Fruit fly (Drosophila melanogaster) whole organism, embryonic: ENCODE measurements around the gene CG6873.

Experiments used
- Atf-2 ChIP-seq: fragments of 200-800 bp; sonication (Bioruptor generic); optimal IDR thresholded peaks from 2 replicates; lab custom pipeline; 2016; ENCODE audit warnings: missing biosample characterization, missing genetic modification characterization
- CG11398 ChIP-seq: fragments of 200-800 bp; sonication (Bioruptor generic); optimal IDR thresholded peaks from 2 replicates; lab custom pipeline; 2016; ENCODE audit warnings: missing biosample characterization, missing genetic modification characterization
- CG12104 ChIP-seq: fragments of 200-800 bp; sonication (Bioruptor generic); optimal IDR thresholded peaks from 3 replicates; lab custom pipeline; 2016; ENCODE audit warnings: missing biosample characterization, missing genetic modification characterization
- CG12659 ChIP-seq: fragments of 200-800 bp; sonication (Bioruptor generic); optimal IDR thresholded peaks from 3 replicates; lab custom pipeline; 2017; ENCODE audit warnings: mild to moderate bottlenecking, missing biosample characterization, missing genetic modification reagents, missing genetic modification characterization
- CG12769 ChIP-seq: fragments of 200-800 bp; sonication (Bioruptor generic); optimal IDR thresholded peaks from 2 replicates; lab custom pipeline; 2019; ENCODE audit warnings: missing biosample characterization, mild to moderate bottlenecking, missing genetic modification characterization, moderate library complexity
- CG1792 ChIP-seq: fragments of 200-800 bp; sonication (Bioruptor generic); optimal IDR thresholded peaks from 2 replicates; lab custom pipeline; 2016; ENCODE audit warnings: missing biosample characterization, missing genetic modification characterization
- CG2202 ChIP-seq: fragments of 200-800 bp; sonication (Bioruptor generic); optimal IDR thresholded peaks from 2 replicates; lab custom pipeline; 2018; ENCODE audit warnings: missing biosample characterization, mild to moderate bottlenecking, missing genetic modification characterization
- CG34224 ChIP-seq: fragments of 200-800 bp; sonication (Bioruptor generic); IDR thresholded peaks from 3 replicates; pipeline ENCODE4 v1.3.6; 2022; ENCODE audit warnings: missing biosample characterization, missing genetic modification characterization; ENCODE audit not compliant: partially characterized antibody
- CG3995 ChIP-seq: fragments of 200-800 bp; sonication (Bioruptor generic); optimal IDR thresholded peaks from 3 replicates; lab custom pipeline; 2016; ENCODE audit warnings: missing biosample characterization, missing genetic modification characterization
- CG4282 ChIP-seq: fragments of 200-800 bp; sonication (Bioruptor generic); optimal IDR thresholded peaks from 2 replicates; lab custom pipeline; 2016; ENCODE audit warnings: missing biosample characterization, missing genetic modification characterization
- CG4617 ChIP-seq: fragments of 200-800 bp; sonication (Bioruptor generic); optimal IDR thresholded peaks from 3 replicates; lab custom pipeline; 2016; ENCODE audit warnings: missing biosample characterization, missing genetic modification characterization, borderline replicate concordance
- CG4820 ChIP-seq: fragments of 200-800 bp; sonication (Bioruptor generic); optimal IDR thresholded peaks from 3 replicates; lab custom pipeline; 2016; ENCODE audit warnings: missing biosample characterization, missing genetic modification characterization
- CG5180 ChIP-seq: fragments of 200-800 bp; sonication (Bioruptor generic); optimal IDR thresholded peaks from 3 replicates; lab custom pipeline; 2017; ENCODE audit warnings: missing biosample characterization, missing genetic modification characterization, mild to moderate bottlenecking, moderate library complexity, missing genetic modification reagents
- CG6654 ChIP-seq: fragments of 200-800 bp; sonication (Bioruptor generic); optimal IDR thresholded peaks from 2 replicates; lab custom pipeline; 2017; ENCODE audit warnings: missing biosample characterization, mild to moderate bottlenecking, missing genetic modification characterization
- CG8359 ChIP-seq: fragments of 200-800 bp; sonication (Bioruptor generic); optimal IDR thresholded peaks from 2 replicates; lab custom pipeline; 2017; ENCODE audit warnings: missing biosample characterization, mild to moderate bottlenecking, missing genetic modification characterization, borderline replicate concordance
- Camta ChIP-seq: fragments of 200-800 bp; sonication (Bioruptor generic); optimal IDR thresholded peaks from 2 replicates; lab custom pipeline; 2016; ENCODE audit warnings: missing biosample characterization, missing genetic modification characterization
- Dll ChIP-seq: fragments of 200-800 bp; sonication (Bioruptor generic); IDR thresholded peaks from 4 replicates; pipeline ENCODE4 v1.3.6; 2022; ENCODE audit warnings: missing biosample characterization, missing genetic modification characterization; ENCODE audit not compliant: partially characterized antibody
- GATAe ChIP-seq: fragments of 200-800 bp; sonication (Bioruptor generic); conservative IDR thresholded peaks from 2 replicates; pipeline ENCODE4 v1.3.6; 2022; ENCODE audit warnings: missing biosample characterization, missing genetic modification characterization
- Gsc ChIP-seq: fragments of 200-800 bp; sonication (Bioruptor generic); IDR thresholded peaks from 2 replicates; pipeline ENCODE4 v1.3.6; 2022; ENCODE audit warnings: missing biosample characterization, missing genetic modification characterization
- Hr51 ChIP-seq, 2 experiments: fragments of 200-800 bp; sonication (Bioruptor generic); optimal IDR thresholded peaks; 2 replicates in 1 of 2; 3 replicates in 1 of 2; lab custom pipeline; 2016 to 2018; ENCODE audit warnings: missing biosample characterization in 2 of 2, missing genetic modification characterization in 2 of 2, mild to moderate bottlenecking in 1 of 2, moderate library complexity in 1 of 2
- Jarid2 ChIP-seq: fragments of 200-800 bp; sonication (Bioruptor generic); optimal IDR thresholded peaks from 3 replicates; lab custom pipeline; 2017; ENCODE audit warnings: mild to moderate bottlenecking, missing biosample characterization, missing genetic modification reagents, missing genetic modification characterization
- PHDP ChIP-seq: fragments of 200-800 bp; sonication (Bioruptor generic); optimal IDR thresholded peaks from 3 replicates; lab custom pipeline; 2018; ENCODE audit warnings: missing biosample characterization, mild to moderate bottlenecking, missing genetic modification characterization, moderate library complexity
- Pdp1 ChIP-seq, 2 experiments: fragments of 200-800 bp; sonication (Bioruptor generic); optimal IDR thresholded peaks; 3 replicates each; lab custom pipeline; 2016; ENCODE audit warnings: missing biosample characterization in 2 of 2, missing genetic modification characterization in 2 of 2, mild to moderate bottlenecking in 1 of 2, moderate library complexity in 1 of 2
- Rfx ChIP-seq: fragments of 200-800 bp; sonication (Bioruptor generic); IDR thresholded peaks from 2 replicates; pipeline ENCODE4 v1.3.6; 2022; ENCODE audit warnings: missing biosample characterization, missing genetic modification characterization
- Ssrp ChIP-seq: fragments of 200-800 bp; sonication (Bioruptor generic); optimal IDR thresholded peaks from 2 replicates; lab custom pipeline; 2018; ENCODE audit warnings: missing biosample characterization, mild to moderate bottlenecking, missing genetic modification characterization, moderate library complexity
- Stat92E ChIP-seq, 3 experiments: fragments of >200 bp in 2 of 3; fragments of 200-800 bp in 1 of 3; sonication (Bioruptor generic) in 1 of 3; optimal IDR thresholded peaks; 2 replicates each; lab custom pipeline; 2017 to 2019; ENCODE audit warnings: missing biosample characterization in 3 of 3, missing genetic modification characterization in 3 of 3, mild to moderate bottlenecking in 1 of 3, moderate library complexity in 1 of 3
- cad ChIP-seq: fragments of >200 bp; optimal IDR thresholded peaks from 2 replicates; lab custom pipeline; 2017; ENCODE audit warnings: missing biosample characterization, missing genetic modification characterization
- chm ChIP-seq: fragments of 200-800 bp; sonication (Bioruptor generic); IDR thresholded peaks from 2 replicates; pipeline ENCODE4 v1.3.6; 2022; ENCODE audit warnings: missing biosample characterization, missing genetic modification characterization
- chn ChIP-seq: fragments of 200-800 bp; sonication (Bioruptor generic); optimal IDR thresholded peaks from 2 replicates; lab custom pipeline; 2016; ENCODE audit warnings: missing biosample characterization, missing genetic modification characterization
- ems ChIP-seq: fragments of 200-800 bp; sonication (Bioruptor generic); optimal IDR thresholded peaks from 3 replicates; lab custom pipeline; 2016; ENCODE audit warnings: missing biosample characterization, missing genetic modification characterization
- ewg ChIP-seq: fragments of 200-800 bp; sonication (Bioruptor generic); optimal IDR thresholded peaks from 3 replicates; lab custom pipeline; 2017; ENCODE audit warnings: mild to moderate bottlenecking, missing biosample characterization, missing genetic modification reagents, missing genetic modification characterization
- fd64A ChIP-seq: fragments of 200-800 bp; sonication (Bioruptor generic); optimal IDR thresholded peaks from 3 replicates; lab custom pipeline; 2018; ENCODE audit warnings: missing biosample characterization, mild to moderate bottlenecking, missing genetic modification characterization
- gcm ChIP-seq: fragments of 200-800 bp; sonication (Bioruptor generic); optimal IDR thresholded peaks from 2 replicates; lab custom pipeline; 2019; ENCODE audit warnings: missing biosample characterization, mild to moderate bottlenecking, missing genetic modification characterization, moderate library complexity
- gsb ChIP-seq: fragments of 200-800 bp; sonication (Bioruptor generic); IDR thresholded peaks from 2 replicates; pipeline ENCODE4 v1.3.6; 2022; ENCODE audit warnings: missing biosample characterization, missing genetic modification characterization
- gsb-n ChIP-seq: fragments of 200-800 bp; sonication (Bioruptor generic); optimal IDR thresholded peaks from 3 replicates; lab custom pipeline; 2018; ENCODE audit warnings: missing biosample characterization, mild to moderate bottlenecking, missing genetic modification characterization
- hth ChIP-seq: fragments of >200 bp; optimal IDR thresholded peaks from 2 replicates; lab custom pipeline; 2017; ENCODE audit warnings: inconsistent platforms
- nom ChIP-seq: fragments of 200-800 bp; sonication (Bioruptor generic); optimal IDR thresholded peaks from 2 replicates; lab custom pipeline; 2017; ENCODE audit warnings: missing biosample characterization, missing genetic modification characterization, mild to moderate bottlenecking, moderate library complexity, missing genetic modification reagents
- p53 ChIP-seq: fragments of 200-800 bp; sonication (Bioruptor generic); optimal IDR thresholded peaks from 2 replicates; lab custom pipeline; 2016; ENCODE audit warnings: missing biosample characterization, missing genetic modification characterization
- peb ChIP-seq: fragments of 200-800 bp; sonication (Bioruptor generic); IDR thresholded peaks from 2 replicates; pipeline ENCODE4 v1.3.6; 2022; ENCODE audit warnings: missing biosample characterization, missing genetic modification characterization
- psq ChIP-seq: fragments of 200-800 bp; sonication (Bioruptor generic); optimal IDR thresholded peaks from 2 replicates; lab custom pipeline; 2017; ENCODE audit warnings: missing biosample characterization, missing genetic modification characterization
- run ChIP-seq: fragments of 200-800 bp; sonication (Bioruptor generic); optimal IDR thresholded peaks from 3 replicates; lab custom pipeline; 2018; ENCODE audit warnings: missing biosample characterization, mild to moderate bottlenecking, missing genetic modification characterization
- sens ChIP-seq: fragments of 200-800 bp; sonication (Bioruptor generic); peaks from one replicate; lab custom pipeline; 2016; ENCODE audit warnings: missing biosample characterization, missing genetic modification characterization
- sisA ChIP-seq: fragments of 200-800 bp; sonication (Bioruptor generic); IDR thresholded peaks from 2 replicates; pipeline ENCODE4 v1.3.6; 2022; ENCODE audit warnings: missing biosample characterization, missing genetic modification characterization
- so ChIP-seq: fragments of 200-800 bp; sonication (Bioruptor generic); IDR thresholded peaks from 3 replicates; pipeline ENCODE4 v1.3.6; 2022; ENCODE audit warnings: missing biosample characterization, missing genetic modification characterization
- sqz ChIP-seq: fragments of 200-800 bp; sonication (Bioruptor generic); optimal IDR thresholded peaks from 3 replicates; lab custom pipeline; 2018; ENCODE audit warnings: missing biosample characterization, mild to moderate bottlenecking, missing genetic modification characterization
- ssp ChIP-seq: fragments of 200-800 bp; sonication (Bioruptor generic); IDR thresholded peaks from 2 replicates; pipeline ENCODE4 v1.3.6; 2022; ENCODE audit warnings: missing biosample characterization, missing genetic modification characterization
- tna ChIP-seq: fragments of 200-800 bp; sonication (Bioruptor generic); IDR thresholded peaks from 2 replicates; pipeline ENCODE4 v1.3.6; 2022; ENCODE audit warnings: missing biosample characterization, missing genetic modification characterization; ENCODE audit not compliant: partially characterized antibody
- trh ChIP-seq: fragments of 200-800 bp; sonication (Bioruptor generic); optimal IDR thresholded peaks from 2 replicates; lab custom pipeline; 2016; ENCODE audit warnings: missing biosample characterization, missing genetic modification characterization
- zen ChIP-seq: fragments of 200-800 bp; sonication (Bioruptor generic); optimal IDR thresholded peaks from 3 replicates; lab custom pipeline; 2018; ENCODE audit warnings: missing biosample characterization, mild to moderate bottlenecking, missing genetic modification characterization, moderate library complexity

Gene CG6873

DNA sequence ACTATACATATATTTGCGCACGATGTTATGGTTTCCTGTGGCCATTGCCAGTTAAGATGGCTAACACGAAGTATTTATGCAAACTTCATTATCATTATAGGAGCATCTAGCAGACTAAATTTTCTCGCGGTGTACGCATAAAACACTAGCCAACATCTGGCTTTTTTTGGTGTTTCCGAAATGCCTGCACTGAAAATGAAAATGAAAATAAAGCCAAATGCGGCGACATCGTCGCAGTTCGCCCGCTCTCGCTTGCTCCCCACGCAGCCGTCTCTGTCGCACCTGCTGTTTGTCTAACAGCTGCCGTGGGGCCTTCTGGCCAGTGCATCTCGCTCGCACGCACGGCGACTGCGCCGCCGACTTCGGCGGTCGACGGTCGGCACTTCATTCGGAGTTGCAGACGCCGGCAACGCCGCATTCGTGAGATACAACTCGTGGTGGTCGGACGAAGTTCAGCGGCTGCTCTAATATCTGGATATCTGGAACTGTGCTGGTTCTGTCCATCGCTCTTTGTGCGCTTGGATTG is 35.2 kb upstream of the CG6873 start, which contains the start of gene CG6891 (continued):
- no peak for TF ChIP-seq cad (GFP tag; lab: Kevin White, UChicago)
- no peak for TF ChIP-seq Gsc
- peak; percentile 26 for TF ChIP-seq CG12769 (tag; lab: Kevin White, UChicago)
- peak; percentile 49 for TF ChIP-seq CG5180 (GFP tag; lab: Kevin White, UChicago)
- TF ChIP-seq gcm: peak; percentile 6
- TF ChIP-seq sisA (GFP tag; lab: Robert Waterston, UW): peak; percentile 18; the same call in 1 of the 2 replicates
- peak; percentile 54 for TF ChIP-seq ssp (GFP tag; lab: Robert Waterston, UW)
- TF ChIP-seq zen: no peak
- no peak for TF ChIP-seq psq
- no peak for TF ChIP-seq sqz (GFP tag; lab: Kevin White, UChicago)
- no peak for TF ChIP-seq CG11398
- TF ChIP-seq CG1792 (GFP tag; lab: Kevin White, UChicago): no peak
- peak; percentile 80 for TF ChIP-seq sens
- TF ChIP-seq gsb (GFP tag; lab: Robert Waterston, UW): no peak

DNA sequence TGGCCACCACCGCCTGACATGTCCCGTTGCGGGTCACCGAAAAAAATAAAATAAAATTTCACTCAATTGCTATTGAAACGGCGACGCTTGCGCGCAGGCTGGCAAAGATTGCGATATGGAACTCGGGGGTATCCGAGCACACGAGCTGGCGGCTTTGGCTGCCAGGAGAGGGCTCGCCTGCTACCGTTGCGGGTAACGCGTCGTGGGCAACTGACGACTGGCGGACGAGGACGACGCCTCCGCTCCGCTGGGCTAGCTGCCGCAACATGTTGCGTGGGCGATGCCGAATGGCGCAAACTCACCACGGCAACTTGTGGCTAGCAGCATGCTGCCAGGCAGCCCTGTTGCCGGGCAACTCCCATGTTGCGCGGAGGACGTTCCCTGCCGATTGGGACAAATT is 34.1 kb upstream of the CG6873 start, which contains the start of gene CCKLR-17D3:
Gene CCKLR-17D3, minus strand, starts transcription at position 211 of the 400 bp plus-strand sequence.
- TF ChIP-seq CG12104 (GFP tag; lab: Kevin White, UChicago) (no peak), chm (GFP tag; lab: Robert Waterston, UW) (0 out of 2 replicates have a peak, but pooled peaks have one; percentile 23), Atf-2 (GFP tag; lab: Kevin White, UChicago) (no peak), CG2202 (tag; lab: Kevin White, UChicago) (no peak), CG4820 (GFP tag; lab: Kevin White, UChicago) (no peak), Jarid2 (peak; percentile 71), CG5180 (GFP tag; lab: Kevin White, UChicago) (peak; percentile 27), hth (no peak), gsb-n (tag; lab: Kevin White, UChicago) (no peak), CG4282 (no peak), ems (GFP tag; lab: Kevin White, UChicago) (no peak), tna (GFP tag; lab: Robert Waterston, UW) (no peak), Hr51 (GFP tag; optimal IDR thresholded peaks at IDR 0.05; lab: Kevin White, UChicago) (no peak), so (GFP tag; lab: Robert Waterston, UW) (no peak), sens (peak; percentile 72), Pdp1 (GFP tag; optimal IDR thresholded peaks at IDR 0.05; lab: Kevin White, UChicago) (no peak), GATAe (GFP tag; lab: Robert Waterston, UW) (no peak), chn (GFP tag; lab: Kevin White, UChicago) (no peak), CG34224 (GFP tag; lab: Robert Waterston, UW) (no peak), CG12659 (GFP tag; lab: Kevin White, UChicago) (no peak), fd64A (GFP tag; lab: Kevin White, UChicago) (no peak), Rfx (GFP tag; lab: Robert Waterston, UW) (no peak), Camta (no peak), CG8359 (no peak), gcm (no peak), CG4617 (no peak), CG6654 (no peak), CG3995 (GFP tag; lab: Kevin White, UChicago) (no peak), run (tag; lab: Kevin White, UChicago) (no peak), ewg (peak; percentile 74), Ssrp (no peak), nom (GFP tag; lab: Kevin White, UChicago) (peak; percentile 5), peb (GFP tag; lab: Robert Waterston, UW) (no peak), PHDP (tag; lab: Kevin White, UChicago) (no peak), trh (no peak), Stat92E (GFP tag; optimal IDR thresholded peaks at IDR 0.05; lab: Kevin White, UChicago) (no peak), Dll (no peak), p53 (GFP tag; lab: Kevin White, UChicago) (no peak)
